Worm (Caenorhabditis elegans) whole organism, midembryonic: ENCODE measurements around the gene srh-87.

Experiments
- T22C8.4 ChIP-seq: fragments of 200-800 bp; sonication (Bioruptor generic); IDR thresholded peaks from 2 replicates; pipeline ENCODE4 v1.3.6; 2022; ENCODE audit warnings: missing genetic modification characterization, missing compliant biosample characterization
- cog-1 ChIP-seq: sonication (generic microtip); optimal IDR thresholded peaks from 2 replicates; lab custom pipeline; 2016; ENCODE audit warnings: missing genetic modification characterization, missing compliant biosample characterization
- flt-1 ChIP-seq: fragments of 200-800 bp; sonication (Bioruptor generic); IDR thresholded peaks from 2 replicates; pipeline ENCODE4 v1.3.6; 2022; ENCODE audit warnings: missing genetic modification characterization, missing compliant biosample characterization
- klf-2 ChIP-seq: fragments of 200-800 bp; sonication (Bioruptor generic); conservative IDR thresholded peaks from 2 replicates; pipeline ENCODE4 v1.3.6; 2022; ENCODE audit warnings: missing genetic modification reagents, missing genetic modification characterization, missing compliant biosample characterization
- med-1 ChIP-seq: sonication (generic microtip); optimal IDR thresholded peaks from 2 replicates; lab custom pipeline; 2017; ENCODE audit warnings: missing genetic modification characterization, mild to moderate bottlenecking, missing compliant biosample characterization, antibody characterized with exemption, missing genetic modification reagents; ENCODE audit not compliant: insufficient read depth
- ref-1 ChIP-seq: fragments of 200-800 bp; sonication (Bioruptor generic); conservative IDR thresholded peaks from 2 replicates; pipeline ENCODE4 v1.3.6; 2022; ENCODE audit warnings: missing genetic modification reagents, missing genetic modification characterization, missing compliant biosample characterization
- tab-1 ChIP-seq: fragments of 200-800 bp; sonication (Bioruptor generic); IDR thresholded peaks from 2 replicates; pipeline ENCODE4 v1.3.6; 2022; ENCODE audit warnings: missing genetic modification characterization, missing compliant biosample characterization
- ztf-23 ChIP-seq: fragments of 200-800 bp; sonication (Bioruptor generic); IDR thresholded peaks from 2 replicates; pipeline ENCODE4 v1.3.6; 2022; ENCODE audit warnings: missing genetic modification reagents, missing genetic modification characterization, missing compliant biosample characterization
- ztf-29 ChIP-seq: fragments of 200-800 bp; sonication (Bioruptor generic); IDR thresholded peaks from 2 replicates; pipeline ENCODE4 v1.3.6; 2022; ENCODE audit warnings: missing genetic modification reagents, missing genetic modification characterization, missing compliant biosample characterization

Gene srh-87

DNA sequence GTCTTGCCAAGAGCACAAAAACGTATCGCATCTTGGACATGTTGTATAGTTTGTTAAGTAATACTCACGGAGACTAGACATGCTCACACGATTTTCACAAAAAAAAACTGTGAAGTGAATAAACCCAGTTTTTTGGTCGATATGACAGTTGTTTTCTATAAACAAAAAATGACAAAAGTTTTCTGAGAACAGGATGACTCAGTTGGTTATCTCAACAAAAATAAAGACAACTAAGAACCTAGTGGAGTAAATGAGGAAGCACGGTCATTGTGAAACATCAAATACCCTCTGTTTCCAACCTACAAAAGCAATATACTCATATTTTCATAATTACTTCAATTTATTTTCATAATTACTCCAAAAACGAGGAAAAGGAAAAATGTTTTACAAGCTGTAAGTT is at the start of gene srh-87:
TSS of gene srh-87 (minus strand) at position 101 of the 400 bp plus-strand sequence.
- TF ChIP-seq tab-1, result no peak
- TF ChIP-seq T22C8.4 (GFP tag; lab: Robert Waterston, UW), result no peak
- TF ChIP-seq flt-1 (GFP tag; lab: Robert Waterston, UW), result no peak
- no peak for TF ChIP-seq ztf-29 (GFP tag; lab: Robert Waterston, UW)
- no peak for TF ChIP-seq ref-1 (GFP tag; lab: Robert Waterston, UW)

- TF ChIP-seq ztf-23 (GFP tag; lab: Robert Waterston, UW) (no peak), med-1 (no peak), ref-1 (GFP tag; lab: Robert Waterston, UW) (no peak), klf-2 (GFP tag; lab: Robert Waterston, UW) (no peak), cog-1 (tag; lab: Kevin White, UChicago) (no peak), T22C8.4 (GFP tag; lab: Robert Waterston, UW) (no peak), tab-1 (no peak), ztf-29 (GFP tag; lab: Robert Waterston, UW) (no peak), flt-1 (GFP tag; lab: Robert Waterston, UW) (no peak)
These were observed 48.3 kb upstream of the srh-87 start, which contains the start of gene srw-115 for ce11 chrV:2993816-2994215. Gene srw-115, minus strand, starts transcription at chrV:2993916.

ce11 chrV:2992060-2992459 is 46.6 kb upstream of the srh-87 start:
- TF ChIP-seq T22C8.4 (GFP tag; lab: Robert Waterston, UW), result no peak
- TF ChIP-seq ztf-23 (GFP tag; lab: Robert Waterston, UW), result no peak
- no peak for TF ChIP-seq ref-1 (GFP tag; lab: Robert Waterston, UW)
- TF ChIP-seq ztf-29 (GFP tag; lab: Robert Waterston, UW), result no peak
- TF ChIP-seq med-1, result no peak

ce11 chrV:2991485-2991884 is 46.0 kb upstream of the srh-87 start, which contains the start of gene srw-121:
Gene srw-121, minus strand, starts transcription at chrV:2991585.
- no peak for TF ChIP-seq klf-2 (GFP tag; lab: Robert Waterston, UW)
- no peak for TF ChIP-seq ztf-23 (GFP tag; lab: Robert Waterston, UW)
- no peak for TF ChIP-seq ztf-29 (GFP tag; lab: Robert Waterston, UW)
- no peak for TF ChIP-seq T22C8.4 (GFP tag; lab: Robert Waterston, UW)
- no peak for TF ChIP-seq ref-1 (GFP tag; lab: Robert Waterston, UW)
- no peak for TF ChIP-seq med-1
- TF ChIP-seq tab-1, result no peak
- TF ChIP-seq cog-1 (tag; lab: Kevin White, UChicago), result no peak
- TF ChIP-seq flt-1 (GFP tag; lab: Robert Waterston, UW), result no peak

ce11 chrV:2987407-2987806 is 41.9 kb upstream of the srh-87 start, which contains the start of gene srh-85:
Gene srh-85, minus strand, starts transcription at chrV:2987507.
- TF ChIP-seq ztf-23 (GFP tag; lab: Robert Waterston, UW), result no peak
- no peak for TF ChIP-seq flt-1 (GFP tag; lab: Robert Waterston, UW)
- TF ChIP-seq med-1, result no peak
- no peak for TF ChIP-seq ztf-29 (GFP tag; lab: Robert Waterston, UW)
- no peak for TF ChIP-seq T22C8.4 (GFP tag; lab: Robert Waterston, UW)
- TF ChIP-seq klf-2 (GFP tag; lab: Robert Waterston, UW), result no peak
- TF ChIP-seq cog-1 (tag; lab: Kevin White, UChicago), result no peak
- TF ChIP-seq ref-1 (GFP tag; lab: Robert Waterston, UW), result no peak
- no peak for TF ChIP-seq tab-1

DNA sequence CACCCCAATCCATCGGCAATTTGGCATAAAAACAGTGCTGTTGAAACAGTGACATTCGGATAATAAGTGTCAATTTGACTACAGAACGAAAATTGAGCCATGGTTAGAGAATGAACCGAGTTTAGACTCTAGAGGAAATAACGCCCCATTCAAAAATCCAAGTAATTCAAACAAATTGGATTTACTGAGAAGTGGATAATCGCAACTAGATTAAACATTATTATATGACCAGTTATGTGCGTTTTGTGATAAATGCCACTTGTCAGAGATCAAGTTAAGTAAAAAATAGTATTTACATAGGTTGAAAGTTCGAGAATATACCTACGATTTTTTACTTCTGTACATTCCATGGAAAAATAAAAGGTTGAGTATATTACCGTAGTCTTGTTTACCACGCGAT is 39.8 kb upstream of the srh-87 start, which contains the start of gene srw-139:
TSS of gene srw-139 (minus strand) at position 101 of the 400 bp plus-strand sequence.
- TF ChIP-seq flt-1 (GFP tag; lab: Robert Waterston, UW), result no peak
- TF ChIP-seq cog-1 (tag; lab: Kevin White, UChicago), result no peak
- no peak for TF ChIP-seq ztf-23 (GFP tag; lab: Robert Waterston, UW)
- TF ChIP-seq med-1, result no peak
- TF ChIP-seq T22C8.4 (GFP tag; lab: Robert Waterston, UW), result no peak
- TF ChIP-seq tab-1, result no peak
- TF ChIP-seq ztf-29 (GFP tag; lab: Robert Waterston, UW), result no peak
- TF ChIP-seq ref-1 (GFP tag; lab: Robert Waterston, UW), result no peak
- TF ChIP-seq klf-2 (GFP tag; lab: Robert Waterston, UW), result no peak

DNA sequence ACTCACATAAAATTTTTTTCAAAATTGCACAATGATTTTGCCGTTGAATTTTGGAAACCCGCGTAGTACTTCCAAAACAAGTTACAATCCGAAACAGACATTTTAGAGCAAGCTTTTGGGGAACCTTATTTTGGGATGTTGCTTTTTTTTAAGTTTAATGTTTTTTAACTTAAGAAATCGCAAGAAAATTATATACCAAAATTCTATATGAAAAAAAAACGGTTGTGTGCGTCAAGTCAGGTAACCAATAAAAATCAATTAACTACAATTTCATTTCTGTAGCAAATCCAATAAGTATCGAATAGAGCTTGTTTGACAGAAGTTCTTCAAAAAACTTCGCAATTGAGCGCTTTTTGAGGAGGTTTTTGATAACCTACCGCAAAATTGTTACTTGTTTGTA is 37.8 kb upstream of the srh-87 start, which contains the start of gene srw-117:
TSS of gene srw-117 (minus strand) at position 101 of the 400 bp plus-strand sequence.
- TF ChIP-seq T22C8.4 (GFP tag; lab: Robert Waterston, UW) (no peak), cog-1 (tag; lab: Kevin White, UChicago) (no peak), tab-1 (no peak), ztf-29 (GFP tag; lab: Robert Waterston, UW) (no peak), med-1 (no peak), ref-1 (GFP tag; lab: Robert Waterston, UW) (no peak), ztf-23 (GFP tag; lab: Robert Waterston, UW) (no peak), klf-2 (GFP tag; lab: Robert Waterston, UW) (no peak), flt-1 (GFP tag; lab: Robert Waterston, UW) (no peak)

DNA sequence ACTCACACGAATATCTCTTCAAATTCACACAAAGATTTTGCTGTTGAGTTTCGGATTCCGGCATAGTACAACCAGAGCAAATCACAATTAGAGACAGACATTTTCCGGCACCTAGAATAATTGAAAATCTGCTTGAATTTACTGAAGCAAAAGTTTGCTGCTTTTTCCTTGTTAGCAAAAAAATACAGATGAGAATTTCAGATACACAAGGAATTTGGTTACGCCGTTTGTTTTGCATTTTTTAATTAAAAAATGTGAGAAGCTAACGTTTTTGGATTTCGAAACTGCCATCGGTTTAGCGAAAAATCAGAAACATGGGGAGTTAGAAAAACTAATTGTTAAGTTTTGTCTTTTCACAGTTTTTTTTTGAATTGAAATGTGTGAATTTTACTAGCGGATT is 34.5 kb upstream of the srh-87 start, which contains the start of gene srw-118:
TSS of gene srw-118 (minus strand) at position 101 of the 400 bp plus-strand sequence.
- TF ChIP-seq flt-1 (GFP tag; lab: Robert Waterston, UW) (no peak), T22C8.4 (GFP tag; lab: Robert Waterston, UW) (no peak), klf-2 (GFP tag; lab: Robert Waterston, UW) (no peak), med-1 (no peak), ztf-23 (GFP tag; lab: Robert Waterston, UW) (no peak), ztf-29 (GFP tag; lab: Robert Waterston, UW) (no peak), ref-1 (GFP tag; lab: Robert Waterston, UW) (no peak), tab-1 (no peak)

- TF ChIP-seq flt-1 (GFP tag; lab: Robert Waterston, UW), result no peak
- TF ChIP-seq tab-1, result no peak
- no peak for TF ChIP-seq klf-2 (GFP tag; lab: Robert Waterston, UW)
- no peak for TF ChIP-seq ztf-29 (GFP tag; lab: Robert Waterston, UW)
- TF ChIP-seq ztf-23 (GFP tag; lab: Robert Waterston, UW), result no peak
- no peak for TF ChIP-seq med-1
- TF ChIP-seq ref-1 (GFP tag; lab: Robert Waterston, UW), result no peak
- TF ChIP-seq T22C8.4 (GFP tag; lab: Robert Waterston, UW), result no peak
- TF ChIP-seq cog-1 (tag; lab: Kevin White, UChicago), result no peak
These were observed 30.8 kb upstream of the srh-87 start, which contains the start of gene srw-124 for ce11 chrV:2976287-2976686. Gene srw-124, plus strand, starts transcription at chrV:2976587.
